Fruit fly (Drosophila melanogaster): Measurements from ENCODE around the gene Cox17.

The Cox17 gene

DNA sequence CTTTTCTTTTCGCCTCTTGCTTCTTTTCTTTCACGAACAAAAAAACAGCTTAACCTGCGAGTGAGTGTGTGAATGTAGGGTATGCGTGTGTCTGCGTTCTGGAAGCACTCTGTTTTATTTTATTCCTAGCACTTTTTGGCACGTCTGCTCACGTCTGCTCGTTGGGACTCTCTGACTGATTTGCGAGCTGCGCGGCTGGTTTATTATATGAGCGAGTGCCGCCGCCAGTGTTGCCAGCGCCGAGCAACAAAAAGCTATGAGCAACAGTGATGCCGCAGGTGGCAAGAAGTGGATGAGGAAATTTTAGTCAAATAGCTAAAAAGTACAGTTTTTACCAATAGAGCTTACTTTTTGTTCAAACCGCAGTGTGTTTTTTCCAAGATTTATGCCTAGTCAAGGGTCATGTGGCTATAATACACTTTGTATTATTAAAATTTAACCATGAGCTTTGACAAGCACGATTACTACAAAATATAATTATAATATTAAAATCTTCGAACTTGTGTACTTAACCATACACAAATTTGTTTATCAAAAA, 8.4 kb downstream of the Cox17 start, which contains the start of gene Lsd-2 (continued):
- TF ChIP-seq CG1792 (GFP tag; optimal IDR thresholded peaks at IDR 0.05): peak; percentile 22
- TF ChIP-seq Sox102F (GFP tag; optimal IDR thresholded peaks at IDR 0.05): no peak
- TF ChIP-seq Pdp1 (GFP tag; optimal IDR thresholded peaks at IDR 0.05): peak in 1 of 2 experiments; percentile 44
- TF ChIP-seq Taf1 (GFP tag; IDR thresholded peaks at IDR 0.05): no peak
- TF ChIP-seq usp (GFP tag; optimal IDR thresholded peaks at IDR 0.05): no peak
- TF ChIP-seq CG9727 (GFP tag; optimal IDR thresholded peaks at IDR 0.05): peak; percentile 32
- no peak for TF ChIP-seq nmo (GFP tag; optimal IDR thresholded peaks at IDR 0.05)
- no peak for TF ChIP-seq CG16815 (GFP tag; optimal IDR thresholded peaks at IDR 0.05)
- TF ChIP-seq pho (GFP tag; optimal IDR thresholded peaks at IDR 0.05): no peak
- TF ChIP-seq unpg (GFP tag; optimal IDR thresholded peaks at IDR 0.05): no peak
- no peak for TF ChIP-seq CG10462 (GFP tag; optimal IDR thresholded peaks at IDR 0.05)
- no peak for TF ChIP-seq Max (GFP tag; optimal IDR thresholded peaks at IDR 0.05)
- no peak for TF ChIP-seq CG14667 (GFP tag; IDR thresholded peaks at IDR 0.05)
- peak; percentile 45 for TF ChIP-seq D19B (GFP tag; optimal IDR thresholded peaks at IDR 0.05)
- peak; percentile 27 for TF ChIP-seq mam (GFP tag; optimal IDR thresholded peaks at IDR 0.05)
- no peak for TF ChIP-seq tgo (GFP tag; IDR thresholded peaks at IDR 0.05)
- no peak for TF ChIP-seq dati (GFP tag; IDR thresholded peaks at IDR 0.05)
- TF ChIP-seq HLHmδ (GFP tag; optimal IDR thresholded peaks at IDR 0.05): no peak
- no peak for TF ChIP-seq jing (GFP tag; optimal IDR thresholded peaks at IDR 0.05)
- TF ChIP-seq CG1603 (tag; optimal IDR thresholded peaks at IDR 0.05): peak; percentile 20
- no peak for TF ChIP-seq tup (GFP tag; optimal IDR thresholded peaks at IDR 0.05)
- no peak for TF ChIP-seq CG2129 (GFP tag; IDR thresholded peaks at IDR 0.05; ENCODE audit: partially characterized antibody)
- TF ChIP-seq psq (GFP tag; optimal IDR thresholded peaks at IDR 0.05): peak; percentile 51
- no peak for TF ChIP-seq vfl (GFP tag; optimal IDR thresholded peaks at IDR 0.05)
- TF ChIP-seq CG7357 (GFP tag; IDR thresholded peaks at IDR 0.05): no peak
- TF ChIP-seq CG2678 (tag; optimal IDR thresholded peaks at IDR 0.05): peak; percentile 53
- TF ChIP-seq onecut (GFP tag; IDR thresholded peaks at IDR 0.05): no peak; the same call in 1 of the 2 replicates
- TF ChIP-seq aop (GFP tag; IDR thresholded peaks at IDR 0.05): no peak
- no peak for TF ChIP-seq CG11696 (GFP tag; IDR thresholded peaks at IDR 0.05)
- TF ChIP-seq ase (GFP tag; IDR thresholded peaks at IDR 0.05): no peak
- TF ChIP-seq nerfin-1 (tag; optimal IDR thresholded peaks at IDR 0.05): no peak
- TF ChIP-seq BtbVII (GFP tag; optimal IDR thresholded peaks at IDR 0.05): no peak
- no peak for TF ChIP-seq CG30020 (tag; optimal IDR thresholded peaks at IDR 0.05)
- TF ChIP-seq Ssrp (tag; optimal IDR thresholded peaks at IDR 0.05): no peak
- TF ChIP-seq CG6765 (GFP tag; optimal IDR thresholded peaks at IDR 0.05): no peak
- TF ChIP-seq bsh (GFP tag; optimal IDR thresholded peaks at IDR 0.05): no peak
- no peak for TF ChIP-seq CG17568 (GFP tag; optimal IDR thresholded peaks at IDR 0.05)
- TF ChIP-seq ttk (GFP tag; IDR thresholded peaks at IDR 0.05): no peak
- TF ChIP-seq CG4820 (GFP tag; optimal IDR thresholded peaks at IDR 0.05): no peak
- TF ChIP-seq pzg (GFP tag; optimal IDR thresholded peaks at IDR 0.05): peak; percentile 13
- TF ChIP-seq CG4360 (GFP tag; IDR thresholded peaks at IDR 0.05): no peak
- peak; percentile 31 for TF ChIP-seq CG15269 (tag; optimal IDR thresholded peaks at IDR 0.05)
- no peak for TF ChIP-seq sim (GFP tag; IDR thresholded peaks at IDR 0.05)
- peak; percentile 1 for TF ChIP-seq cwo (GFP tag; optimal IDR thresholded peaks at IDR 0.05)
- TF ChIP-seq CG15011 (GFP tag; optimal IDR thresholded peaks at IDR 0.05): no peak
- TF ChIP-seq grau (tag; optimal IDR thresholded peaks at IDR 0.05): peak; percentile 33
- no peak for TF ChIP-seq Dp (GFP tag; optimal IDR thresholded peaks at IDR 0.05)
- TF ChIP-seq C15 (GFP tag; IDR thresholded peaks at IDR 0.05): no peak
- TF ChIP-seq H15 (GFP tag; IDR thresholded peaks at IDR 0.05): no peak
- TF ChIP-seq cas (GFP tag; IDR thresholded peaks at IDR 0.05): no peak
- TF ChIP-seq CG5180 (GFP tag; optimal IDR thresholded peaks at IDR 0.05): no peak

Data from whole organism, embryonic.